Worm (Caenorhabditis elegans) whole organism, L4 larva: ENCODE results near the gene Y51H4A.6.
"Not testable (repeated sequence)": the region's sequence is repeated elsewhere in the genome, so short reads cannot be mapped to it uniquely, and the experiment has no call there.

Experiments
- R02D3.7 ChIP-seq: fragments of 150-350 bp; sonication (generic microtip); optimal IDR thresholded peaks from 3 replicates; lab custom pipeline; 2014; ENCODE audit warnings: missing biosample characterization, missing genetic modification characterization
- ama-1 ChIP-seq: fragments of 150-350 bp; optimal IDR thresholded peaks from 2 replicates; lab custom pipeline; 2014; ENCODE audit warnings: inconsistent platforms, mixed read lengths
- ces-1 ChIP-seq: fragments of 150-350 bp; sonication (generic microtip); optimal IDR thresholded peaks from 4 replicates; lab custom pipeline; 2014; ENCODE audit warnings: missing biosample characterization, missing genetic modification reagents, missing genetic modification characterization
- duxl-1 ChIP-seq: sonication (generic microtip); optimal IDR thresholded peaks from 2 replicates; lab custom pipeline; 2016; ENCODE audit warnings: mild to moderate bottlenecking, missing genetic modification characterization, moderate library complexity, missing compliant biosample characterization; ENCODE audit not compliant: poor library complexity
- fkh-10 ChIP-seq: fragments of 150-350 bp; optimal IDR thresholded peaks from 2 replicates; lab custom pipeline; 2014; ENCODE audit warnings: missing biosample characterization, missing genetic modification reagents, missing genetic modification characterization
- fos-1 ChIP-seq: fragments of 150-350 bp; optimal IDR thresholded peaks from 2 replicates; lab custom pipeline; 2014; ENCODE audit warnings: missing biosample characterization, missing genetic modification characterization
- lin-15B ChIP-seq: fragments of 150-350 bp; sonication (generic microtip); optimal IDR thresholded peaks from 3 replicates; lab custom pipeline; 2014; ENCODE audit warnings: missing biosample characterization, missing genetic modification characterization
- lin-29 ChIP-seq: fragments of 200-800 bp; sonication (Bioruptor generic); IDR thresholded peaks from 2 replicates; pipeline ENCODE4 v1.3.6; 2022; ENCODE audit warnings: missing genetic modification reagents, missing genetic modification characterization, missing compliant biosample characterization
- lsy-2 ChIP-seq, 2 experiments: fragments of 150-350 bp in 1 of 2; sonication (generic microtip) in 1 of 2; optimal IDR thresholded peaks; 2 replicates each; lab custom pipeline; 2014 to 2017; ENCODE audit warnings: missing biosample characterization in 2 of 2, missing genetic modification characterization in 2 of 2
- nhr-76 ChIP-seq: fragments of 150-350 bp; optimal IDR thresholded peaks from 2 replicates; lab custom pipeline; 2014; ENCODE audit warnings: missing biosample characterization, missing genetic modification characterization
- pha-4 ChIP-seq, 2 experiments: fragments of 150-350 bp in 1 of 2; fragments of 200-800 bp in 1 of 2; sonication (Bioruptor generic) in 1 of 2; IDR thresholded peaks in 1 of 2; optimal IDR thresholded peaks in 1 of 2; 2 replicates each; pipeline versions ENCODE4 v1.3.6 to Lab custom; 2014 to 2022; ENCODE audit warnings: missing genetic modification characterization in 2 of 2, missing genetic modification reagents in 2 of 2, missing biosample characterization in 1 of 2, missing compliant biosample characterization in 1 of 2
- saeg-2 ChIP-seq: fragments of 200-800 bp; sonication (Bioruptor generic); IDR thresholded peaks from 2 replicates; pipeline ENCODE4 v1.3.6; 2022; ENCODE audit warnings: missing genetic modification reagents, missing genetic modification characterization, missing compliant biosample characterization
- ztf-11 ChIP-seq: fragments of 150-350 bp; optimal IDR thresholded peaks from 2 replicates; lab custom pipeline; 2014; ENCODE audit warnings: missing biosample characterization, missing genetic modification characterization

DNA sequence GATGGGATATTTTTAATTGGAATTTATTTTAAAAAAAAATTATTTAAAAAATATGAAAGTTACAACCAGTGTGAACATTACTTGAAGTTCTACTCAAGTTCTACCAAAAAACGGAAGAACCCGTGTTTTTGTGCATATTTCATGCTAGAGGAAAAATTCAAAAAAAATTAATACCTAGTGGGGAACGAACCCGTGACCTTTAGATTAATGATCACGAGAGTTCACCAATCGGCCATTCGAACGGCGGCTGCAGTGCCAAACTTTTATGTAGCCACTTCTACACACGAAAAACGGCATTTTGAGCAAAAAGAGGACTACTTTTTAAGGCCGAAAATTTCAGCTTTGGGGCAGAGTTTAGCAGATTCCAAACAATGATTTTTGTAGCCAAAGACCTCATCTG is 22.0 kb downstream of the Y51H4A.6 start:
- TF ChIP-seq lsy-2 (tag; optimal IDR thresholded peaks at IDR 0.05; lab: Kevin White, UChicago); R02D3.7 (tag; lab: Kevin White, UChicago); nhr-76; lin-15B (tag; lab: Kevin White, UChicago); lin-29; saeg-2 (GFP tag; lab: Robert Waterston, UW); pha-4 (GFP tag; IDR thresholded peaks at IDR 0.05; lab: Robert Waterston, UW); pha-4 (tag; optimal IDR thresholded peaks at IDR 0.05; lab: Kevin White, UChicago); duxl-1 (tag; lab: Kevin White, UChicago); ztf-11 (tag; lab: Kevin White, UChicago); fkh-10 (GFP tag; lab: Kevin White, UChicago); ces-1; fos-1 (tag; lab: Kevin White, UChicago); ama-1 (lab: Kevin White, UChicago): not testable (repeated sequence)
